Worm (Caenorhabditis elegans) whole organism, L2 larva: Measurements from ENCODE around the gene Y14H12B.1.
A peak's percentile ranks its signal among the peaks of the same experiment; 100 is the strongest.

ENCODE experiments used
- C34F6.9 ChIP-seq: fragments of 150-350 bp; optimal IDR thresholded peaks from 2 replicates; lab custom pipeline; 2014; ENCODE audit warnings: missing biosample characterization, missing genetic modification characterization
- R02D3.7 ChIP-seq: fragments of 150-350 bp; optimal IDR thresholded peaks from 2 replicates; lab custom pipeline; 2014; ENCODE audit warnings: missing biosample characterization, missing genetic modification characterization
- Y55F3AM.14 ChIP-seq: fragments of 200-800 bp; sonication (Bioruptor generic); optimal IDR thresholded peaks from 2 replicates; lab custom pipeline; 2018; ENCODE audit warnings: mild to moderate bottlenecking, missing genetic modification characterization, missing compliant biosample characterization
- ZK546.5 ChIP-seq: sonication (generic microtip); optimal IDR thresholded peaks from 2 replicates; lab custom pipeline; 2017; ENCODE audit warnings: missing biosample characterization, missing genetic modification characterization
- aly-2 ChIP-seq: fragments of 150-350 bp; optimal IDR thresholded peaks from 2 replicates; lab custom pipeline; 2014; ENCODE audit warnings: missing biosample characterization, missing genetic modification characterization
- ceh-16 ChIP-seq: fragments of 150-350 bp; optimal IDR thresholded peaks from 2 replicates; lab custom pipeline; 2014; ENCODE audit warnings: missing biosample characterization, missing genetic modification characterization
- ceh-82 ChIP-seq: fragments of 150-350 bp; optimal IDR thresholded peaks from 2 replicates; lab custom pipeline; 2014; ENCODE audit warnings: missing biosample characterization, missing genetic modification characterization
- crh-2 ChIP-seq: sonication (generic microtip); optimal IDR thresholded peaks from 2 replicates; lab custom pipeline; 2017; ENCODE audit warnings: missing biosample characterization, missing genetic modification characterization
- dmd-4 ChIP-seq: sonication (generic microtip); optimal IDR thresholded peaks from 2 replicates; lab custom pipeline; 2017; ENCODE audit warnings: missing biosample characterization, missing genetic modification characterization
- egl-27 ChIP-seq: sonication (generic microtip); optimal IDR thresholded peaks from 3 replicates; lab custom pipeline; 2017; ENCODE audit warnings: missing biosample characterization, missing genetic modification reagents, missing genetic modification characterization
- elt-1 ChIP-seq: fragments of 150-350 bp; optimal IDR thresholded peaks from 2 replicates; lab custom pipeline; 2014; ENCODE audit warnings: missing biosample characterization, missing genetic modification characterization
- fos-1 ChIP-seq: fragments of 150-350 bp; optimal IDR thresholded peaks from 2 replicates; lab custom pipeline; 2014; ENCODE audit warnings: missing biosample characterization, missing genetic modification characterization
- lin-13 ChIP-seq: fragments of 150-350 bp; optimal IDR thresholded peaks from 2 replicates; lab custom pipeline; 2014; ENCODE audit warnings: missing biosample characterization, missing genetic modification reagents, missing genetic modification characterization
- lsy-2 ChIP-seq, 2 experiments: fragments of 150-350 bp in 1 of 2; sonication (generic microtip) in 1 of 2; optimal IDR thresholded peaks; 2 replicates each; lab custom pipeline; 2014 to 2017; ENCODE audit warnings: missing biosample characterization in 2 of 2, missing genetic modification characterization in 2 of 2
- mab-5 ChIP-seq: fragments of 150-350 bp; optimal IDR thresholded peaks from 2 replicates; lab custom pipeline; 2014; ENCODE audit warnings: missing biosample characterization, missing genetic modification characterization
- mbf-1 ChIP-seq: sonication (generic microtip); optimal IDR thresholded peaks from 2 replicates; lab custom pipeline; 2017; ENCODE audit warnings: missing biosample characterization, missing genetic modification characterization
- mdl-1 ChIP-seq, 2 experiments: fragments of 150-350 bp in 1 of 2; sonication (generic microtip) in 1 of 2; optimal IDR thresholded peaks; 2 replicates each; lab custom pipeline; 2017; ENCODE audit warnings: missing biosample characterization in 2 of 2, missing genetic modification characterization in 2 of 2
- nhr-10 ChIP-seq: sonication (generic microtip); optimal IDR thresholded peaks from 2 replicates; lab custom pipeline; 2017; ENCODE audit warnings: missing biosample characterization, missing genetic modification characterization
- nhr-11 ChIP-seq: fragments of 150-350 bp; optimal IDR thresholded peaks from 2 replicates; lab custom pipeline; 2014; ENCODE audit warnings: missing biosample characterization, missing genetic modification characterization
- nhr-12 ChIP-seq: fragments of 150-350 bp; optimal IDR thresholded peaks from 2 replicates; lab custom pipeline; 2014; ENCODE audit warnings: missing biosample characterization, missing genetic modification characterization
- nhr-129 ChIP-seq: fragments of 150-350 bp; optimal IDR thresholded peaks from 2 replicates; lab custom pipeline; 2014; ENCODE audit warnings: missing biosample characterization, missing genetic modification characterization
- nhr-21 ChIP-seq: fragments of 150-350 bp; optimal IDR thresholded peaks from 2 replicates; lab custom pipeline; 2014; ENCODE audit warnings: missing biosample characterization, missing genetic modification characterization
- nhr-23 ChIP-seq: fragments of 150-350 bp; optimal IDR thresholded peaks from 2 replicates; lab custom pipeline; 2014; ENCODE audit warnings: missing biosample characterization, missing genetic modification reagents, missing genetic modification characterization
- nhr-25 ChIP-seq: fragments of 150-350 bp; sonication (generic microtip); optimal IDR thresholded peaks from 3 replicates; lab custom pipeline; 2014; ENCODE audit warnings: missing biosample characterization, missing genetic modification characterization
- nhr-6 ChIP-seq: fragments of 150-350 bp; optimal IDR thresholded peaks from 2 replicates; lab custom pipeline; 2014; ENCODE audit warnings: missing biosample characterization, missing genetic modification characterization
- nhr-77 ChIP-seq: fragments of 150-350 bp; optimal IDR thresholded peaks from 2 replicates; lab custom pipeline; 2014; ENCODE audit warnings: missing biosample characterization, missing genetic modification characterization
- peb-1 ChIP-seq: fragments of 150-350 bp; optimal IDR thresholded peaks from 2 replicates; lab custom pipeline; 2014; ENCODE audit warnings: missing biosample characterization, missing genetic modification characterization
- skn-1 ChIP-seq: sonication (generic microtip); optimal IDR thresholded peaks from 2 replicates; lab custom pipeline; 2017; ENCODE audit warnings: missing biosample characterization, missing genetic modification characterization
- sma-3 ChIP-seq: sonication (generic microtip); optimal IDR thresholded peaks from 2 replicates; lab custom pipeline; 2016; ENCODE audit warnings: missing genetic modification reagents, missing genetic modification characterization, missing compliant biosample characterization
- sma-9 ChIP-seq, 2 experiments: fragments of 150-350 bp in 1 of 2; sonication (generic microtip) in 1 of 2; optimal IDR thresholded peaks; 2 replicates each; lab custom pipeline; 2014 to 2016; ENCODE audit warnings: missing genetic modification characterization in 2 of 2, mild to moderate bottlenecking in 1 of 2, missing biosample characterization in 1 of 2, missing compliant biosample characterization in 1 of 2, missing genetic modification reagents in 1 of 2, moderate library complexity in 1 of 2
- snpc-4 ChIP-seq: fragments of 150-350 bp; optimal IDR thresholded peaks from 2 replicates; lab custom pipeline; 2014; ENCODE audit warnings: missing biosample characterization, missing genetic modification characterization
- unc-55 ChIP-seq: fragments of 150-350 bp; sonication (generic microtip); optimal IDR thresholded peaks from 3 replicates; lab custom pipeline; 2014; ENCODE audit warnings: missing biosample characterization, missing genetic modification reagents, missing genetic modification characterization
- zag-1 ChIP-seq: fragments of 150-350 bp; optimal IDR thresholded peaks from 2 replicates; lab custom pipeline; 2014; ENCODE audit warnings: missing biosample characterization, missing genetic modification characterization
- ztf-1 ChIP-seq: fragments of 200-800 bp; sonication (Bioruptor generic); conservative IDR thresholded peaks from 2 replicates; pipeline ENCODE4 v1.3.6; 2022; ENCODE audit warnings: missing genetic modification characterization, missing compliant biosample characterization
- ztf-4 ChIP-seq: fragments of 150-350 bp; optimal IDR thresholded peaks from 2 replicates; lab custom pipeline; 2014; ENCODE audit warnings: missing biosample characterization, missing genetic modification characterization

The Y14H12B.1 gene

DNA sequence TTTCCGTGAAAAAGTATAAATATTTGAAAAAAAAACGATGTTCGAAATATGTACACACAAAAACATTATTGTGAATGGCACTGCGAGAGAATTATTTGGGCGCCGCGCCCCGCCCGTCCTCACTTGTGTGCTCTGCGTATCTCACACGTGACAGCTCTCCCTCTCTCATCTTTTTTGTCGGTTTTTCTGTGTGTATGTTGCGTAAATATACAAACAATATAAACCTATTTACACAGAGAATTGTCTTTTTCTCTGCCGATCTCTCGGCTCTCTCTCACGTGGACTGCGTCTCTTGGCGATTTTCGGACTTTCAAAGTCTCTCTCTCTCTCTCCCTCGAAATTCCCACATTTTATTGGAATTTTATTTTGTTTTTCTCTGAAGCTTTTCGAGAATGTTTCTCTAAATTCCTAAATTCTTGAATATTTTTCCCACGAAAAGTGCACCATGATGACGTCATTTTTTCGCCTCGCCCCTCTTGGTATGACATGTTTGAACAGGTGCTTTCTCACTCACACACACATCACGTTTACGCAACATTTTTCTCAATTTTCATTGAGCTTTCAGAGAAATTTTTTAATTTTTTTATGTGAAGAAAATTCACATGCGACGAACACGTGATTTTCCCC lies 24.5 kb downstream of the Y14H12B.1 start (continued):
- TF ChIP-seq mdl-1 (tag; optimal IDR thresholded peaks at IDR 0.05; lab: Kevin White, UChicago) (peak; percentile 80 to 94), dmd-4 (tag; lab: Kevin White, UChicago) (no peak), nhr-11 (tag; lab: Kevin White, UChicago) (no peak), nhr-129 (peak; percentile 71), peb-1 (tag; lab: Kevin White, UChicago) (no peak), ztf-1 (GFP tag; lab: Robert Waterston, UW) (no peak), nhr-6 (peak; percentile 55)
- TF ChIP-seq, all 48 proteins: peak for 22

DNA sequence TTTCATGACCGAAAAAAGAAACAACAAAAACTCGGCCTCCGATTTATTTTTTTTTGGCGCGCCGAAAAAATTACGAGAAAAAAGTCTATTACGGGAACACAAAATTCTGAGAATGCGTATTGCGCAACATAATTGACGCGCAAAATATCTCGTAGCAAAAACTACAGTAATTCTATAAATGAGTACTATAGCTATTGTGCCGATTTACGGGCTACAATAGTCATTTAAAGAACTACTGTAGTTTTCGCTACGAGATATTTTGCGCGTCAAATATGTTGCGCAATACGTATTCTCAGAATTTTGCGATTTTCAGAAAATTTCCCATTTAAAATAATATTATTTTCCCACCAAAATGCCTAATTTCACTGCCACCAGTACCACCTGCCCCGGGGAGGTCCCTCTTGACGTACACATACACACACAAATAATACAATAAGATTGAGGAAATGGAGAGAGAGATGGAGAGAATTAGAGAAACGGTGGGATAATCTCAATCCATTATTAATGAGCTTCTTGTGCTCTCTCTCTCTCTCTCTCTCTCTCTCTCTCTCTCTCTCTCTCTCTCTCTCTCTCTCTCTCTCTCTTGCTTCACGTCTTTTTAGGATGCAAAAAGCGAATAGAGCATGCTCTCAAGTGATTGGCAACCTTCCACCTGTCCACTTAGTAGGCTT lies 25.3 kb downstream of the Y14H12B.1 start:
- no peak for TF ChIP-seq elt-1
- peak; percentile 24 for TF ChIP-seq sma-9 (GFP tag; optimal IDR thresholded peaks at IDR 0.05; lab: Kevin White, UChicago)
- TF ChIP-seq sma-9 (tag; optimal IDR thresholded peaks at IDR 0.05; lab: Kevin White, UChicago) = no peak
- TF ChIP-seq lsy-2 (tag; optimal IDR thresholded peaks at IDR 0.05; lab: Kevin White, UChicago) = peak in 1 of 2 experiments; percentile 14
- no peak for TF ChIP-seq nhr-129
- no peak for TF ChIP-seq peb-1 (tag; lab: Kevin White, UChicago)
- TF ChIP-seq ceh-16 (tag; lab: Kevin White, UChicago) = no peak

- TF ChIP-seq nhr-12 (tag; lab: Kevin White, UChicago) = no peak
- no peak for TF ChIP-seq elt-1
- no peak for TF ChIP-seq sma-3 (GFP tag; lab: Kevin White, UChicago)
- peak; percentile 72 for TF ChIP-seq C34F6.9 (tag; lab: Kevin White, UChicago)
- peak in 1 of 2 experiments; percentile 63 for TF ChIP-seq lsy-2 (tag; optimal IDR thresholded peaks at IDR 0.05; lab: Kevin White, UChicago)
- TF ChIP-seq nhr-129 = peak; percentile 42
- TF ChIP-seq R02D3.7 = no peak
- peak; percentile 50 for TF ChIP-seq lin-13 (GFP tag; lab: Kevin White, UChicago)
- TF ChIP-seq mab-5 (tag; lab: Kevin White, UChicago) = peak; percentile 57
- no peak for TF ChIP-seq nhr-77
- peak; percentile 93 for TF ChIP-seq unc-55 (GFP tag; lab: Kevin White, UChicago)
- TF ChIP-seq sma-9 (GFP tag; optimal IDR thresholded peaks at IDR 0.05; lab: Kevin White, UChicago) = peak; percentile 19
- no peak for TF ChIP-seq sma-9 (tag; optimal IDR thresholded peaks at IDR 0.05; lab: Kevin White, UChicago)
- peak; percentile 2 for TF ChIP-seq crh-2
- TF ChIP-seq nhr-6 = peak; percentile 45
- TF ChIP-seq fos-1 (tag; lab: Kevin White, UChicago) = peak; percentile 1
- TF ChIP-seq, all 48 proteins: peak for 10
Measured at ce11 chrII:3960276-3960675, 26.0 kb downstream of the Y14H12B.1 start.

DNA sequence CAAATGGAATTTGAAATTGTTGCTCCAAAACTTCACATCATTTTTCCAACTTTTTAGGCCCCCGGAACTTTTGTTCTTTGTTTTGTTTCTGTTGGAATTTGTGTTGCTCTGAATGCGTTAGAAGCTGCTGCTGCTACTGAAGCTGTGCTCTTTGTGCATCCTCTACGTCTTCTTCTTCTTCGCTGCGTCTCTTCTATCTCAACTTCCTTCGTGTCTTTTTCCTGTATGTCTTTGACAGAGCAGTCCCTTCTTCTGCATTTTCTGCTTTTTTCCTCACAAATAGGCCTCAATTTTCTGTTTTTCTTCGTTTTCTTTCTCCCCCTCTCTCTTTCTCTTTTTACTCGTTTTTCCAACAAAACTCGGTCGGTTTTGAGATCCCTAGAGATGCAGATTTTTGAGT lies 27.0 kb downstream of the Y14H12B.1 start:
- TF ChIP-seq sma-9 (GFP tag; optimal IDR thresholded peaks at IDR 0.05; lab: Kevin White, UChicago) (no peak), sma-9 (tag; optimal IDR thresholded peaks at IDR 0.05; lab: Kevin White, UChicago) (no peak), skn-1 (no peak), ztf-4 (tag; lab: Kevin White, UChicago) (no peak), lin-13 (GFP tag; lab: Kevin White, UChicago) (no peak), lsy-2 (tag; optimal IDR thresholded peaks at IDR 0.05; lab: Kevin White, UChicago) (peak in 1 of 2 experiments; percentile 33), snpc-4 (tag; lab: Kevin White, UChicago) (no peak), peb-1 (tag; lab: Kevin White, UChicago) (no peak), elt-1 (no peak), nhr-23 (tag; lab: Kevin White, UChicago) (no peak), Y55F3AM.14 (GFP tag; lab: Kevin White, UChicago) (peak; percentile 21), nhr-10 (tag; lab: Kevin White, UChicago) (no peak), mbf-1 (tag; lab: Kevin White, UChicago) (no peak), ZK546.5 (no peak), nhr-21 (tag; lab: Kevin White, UChicago) (no peak), zag-1 (tag; lab: Kevin White, UChicago) (no peak), egl-27 (tag; lab: Kevin White, UChicago) (no peak), ceh-82 (no peak), ztf-1 (GFP tag; lab: Robert Waterston, UW) (no peak), unc-55 (GFP tag; lab: Kevin White, UChicago) (no peak), mdl-1 (tag; optimal IDR thresholded peaks at IDR 0.05; lab: Kevin White, UChicago) (no peak), aly-2 (tag; lab: Kevin White, UChicago) (no peak), nhr-25 (tag; lab: Kevin White, UChicago) (no peak), nhr-77 (no peak), C34F6.9 (tag; lab: Kevin White, UChicago) (peak; percentile 32), sma-3 (GFP tag; lab: Kevin White, UChicago) (no peak), nhr-6 (no peak)
